Fruit fly (Drosophila melanogaster) whole organism, embryonic: Measurements from ENCODE around the gene Orct2.

Source experiments
- Abd-B ChIP-seq: fragments of 200-800 bp; sonication (Bioruptor generic); optimal IDR thresholded peaks from 2 replicates; lab custom pipeline; 2018; ENCODE audit warnings: missing biosample characterization, mild to moderate bottlenecking, missing genetic modification characterization, moderate library complexity
- Bteb2 ChIP-seq: fragments of 200-800 bp; sonication (Bioruptor generic); optimal IDR thresholded peaks from 2 replicates; lab custom pipeline; 2016; ENCODE audit warnings: missing biosample characterization, missing genetic modification characterization
- CG10147 ChIP-seq: fragments of 200-800 bp; sonication (Bioruptor generic); optimal IDR thresholded peaks from 2 replicates; lab custom pipeline; 2019; ENCODE audit warnings: missing biosample characterization, mild to moderate bottlenecking, missing genetic modification characterization, moderate library complexity
- CG10366 ChIP-seq: fragments of 200-800 bp; sonication (Bioruptor generic); IDR thresholded peaks from 2 replicates; pipeline ENCODE4 v1.3.6; 2022; ENCODE audit warnings: missing biosample characterization, missing genetic modification characterization
- CG11085 ChIP-seq: fragments of 200-800 bp; sonication (Bioruptor generic); IDR thresholded peaks from 2 replicates; pipeline ENCODE4 v1.3.6; 2022; ENCODE audit warnings: missing biosample characterization, missing genetic modification characterization
- CG11093 ChIP-seq: fragments of 200-800 bp; sonication (Bioruptor generic); IDR thresholded peaks from 3 replicates; pipeline ENCODE4 v1.3.6; 2022; ENCODE audit warnings: missing biosample characterization, missing genetic modification characterization
- CG11456 ChIP-seq: fragments of 200-800 bp; sonication (Bioruptor generic); IDR thresholded peaks from 3 replicates; pipeline ENCODE4 v1.3.6; 2022; ENCODE audit warnings: missing biosample characterization, missing genetic modification characterization
- CG11504 ChIP-seq: fragments of 200-800 bp; sonication (Bioruptor generic); optimal IDR thresholded peaks from 3 replicates; lab custom pipeline; 2019; ENCODE audit warnings: missing biosample characterization, mild to moderate bottlenecking, missing genetic modification characterization, moderate library complexity
- CG11695 ChIP-seq: fragments of 200-800 bp; sonication (Bioruptor generic); IDR thresholded peaks from 3 replicates; pipeline ENCODE4 v1.3.6; 2022; ENCODE audit warnings: missing biosample characterization, missing genetic modification characterization
- CG13287 ChIP-seq: fragments of 200-800 bp; sonication (Bioruptor generic); IDR thresholded peaks from 2 replicates; pipeline ENCODE4 v1.3.6; 2022; ENCODE audit warnings: missing biosample characterization, missing genetic modification characterization; ENCODE audit not compliant: partially characterized antibody
- CG17912 ChIP-seq: fragments of 200-800 bp; sonication (Bioruptor generic); optimal IDR thresholded peaks from 2 replicates; lab custom pipeline; 2018; ENCODE audit warnings: missing biosample characterization, mild to moderate bottlenecking, missing genetic modification characterization
- CG1832 ChIP-seq: fragments of 200-800 bp; sonication (Bioruptor generic); optimal IDR thresholded peaks from 2 replicates; lab custom pipeline; 2017; ENCODE audit warnings: missing biosample characterization, mild to moderate bottlenecking, missing genetic modification characterization, inconsistent platforms
- CG2678 ChIP-seq: fragments of 200-800 bp; sonication (Bioruptor generic); optimal IDR thresholded peaks from 3 replicates; lab custom pipeline; 2019; ENCODE audit warnings: missing biosample characterization, mild to moderate bottlenecking, missing genetic modification characterization, moderate library complexity
- CG2875 ChIP-seq: fragments of 200-800 bp; sonication (Bioruptor generic); optimal IDR thresholded peaks from 2 replicates; lab custom pipeline; 2017; ENCODE audit warnings: missing biosample characterization, mild to moderate bottlenecking, missing genetic modification characterization, missing genetic modification reagents
- CG31441 ChIP-seq: fragments of 200-800 bp; sonication (Bioruptor generic); IDR thresholded peaks from 2 replicates; pipeline ENCODE4 v1.3.6; 2022; ENCODE audit warnings: missing biosample characterization, missing genetic modification characterization
- CG34376 ChIP-seq: fragments of 200-800 bp; sonication (Bioruptor generic); optimal IDR thresholded peaks from 2 replicates; lab custom pipeline; 2018; ENCODE audit warnings: missing biosample characterization, mild to moderate bottlenecking, missing genetic modification characterization
- CG3847 ChIP-seq: fragments of 200-800 bp; sonication (Bioruptor generic); IDR thresholded peaks from 2 replicates; pipeline ENCODE4 v1.3.6; 2022; ENCODE audit warnings: missing biosample characterization, missing genetic modification characterization
- CG3995 ChIP-seq: fragments of 200-800 bp; sonication (Bioruptor generic); optimal IDR thresholded peaks from 3 replicates; lab custom pipeline; 2016; ENCODE audit warnings: missing biosample characterization, missing genetic modification characterization
- CG4820 ChIP-seq: fragments of 200-800 bp; sonication (Bioruptor generic); optimal IDR thresholded peaks from 3 replicates; lab custom pipeline; 2016; ENCODE audit warnings: missing biosample characterization, missing genetic modification characterization
- CG5953 ChIP-seq: fragments of 200-800 bp; sonication (Bioruptor generic); IDR thresholded peaks from 2 replicates; pipeline ENCODE4 v1.3.6; 2022; ENCODE audit warnings: missing biosample characterization, missing genetic modification characterization
- CG8765 ChIP-seq: fragments of 200-800 bp; sonication (Bioruptor generic); IDR thresholded peaks from 2 replicates; pipeline ENCODE4 v1.3.6; 2022; ENCODE audit warnings: missing biosample characterization, missing genetic modification characterization
- D19A ChIP-seq: fragments of 200-800 bp; optimal IDR thresholded peaks from 3 replicates; lab custom pipeline; 2019; ENCODE audit warnings: missing biosample characterization, mild to moderate bottlenecking, missing genetic modification characterization, moderate library complexity
- Dref ChIP-seq: fragments of 200-800 bp; sonication (Bioruptor generic); IDR thresholded peaks from 2 replicates; pipeline ENCODE4 v1.3.6; 2022; ENCODE audit warnings: missing biosample characterization, missing genetic modification characterization
- Drgx ChIP-seq: fragments of 200-800 bp; sonication (Bioruptor generic); IDR thresholded peaks from 2 replicates; pipeline ENCODE4 v1.3.6; 2022; ENCODE audit warnings: missing biosample characterization, missing genetic modification characterization
- E2f1 ChIP-seq: fragments of 200-800 bp; sonication (Bioruptor generic); IDR thresholded peaks from 2 replicates; pipeline ENCODE4 v1.3.6; 2022; ENCODE audit warnings: missing biosample characterization, missing genetic modification characterization
- HLH3B ChIP-seq: fragments of 200-800 bp; sonication (Bioruptor generic); IDR thresholded peaks from 2 replicates; pipeline ENCODE4 v1.3.6; 2022; ENCODE audit warnings: missing biosample characterization, missing genetic modification characterization
- HmgZ ChIP-seq: fragments of 200-800 bp; sonication (Bioruptor generic); optimal IDR thresholded peaks from 2 replicates; lab custom pipeline; 2018; ENCODE audit warnings: missing biosample characterization, mild to moderate bottlenecking, missing genetic modification characterization
- Jarid2 ChIP-seq: fragments of 200-800 bp; sonication (Bioruptor generic); optimal IDR thresholded peaks from 3 replicates; lab custom pipeline; 2017; ENCODE audit warnings: mild to moderate bottlenecking, missing biosample characterization, missing genetic modification reagents, missing genetic modification characterization
- MTF-1 ChIP-seq: fragments of 200-800 bp; sonication (Bioruptor generic); optimal IDR thresholded peaks from 2 replicates; lab custom pipeline; 2018; ENCODE audit warnings: missing biosample characterization, mild to moderate bottlenecking, missing genetic modification characterization, borderline replicate concordance
- Meics ChIP-seq: fragments of 200-800 bp; sonication (Bioruptor generic); optimal IDR thresholded peaks from 2 replicates; lab custom pipeline; 2017; ENCODE audit warnings: missing biosample characterization, mild to moderate bottlenecking, missing genetic modification characterization
- NFAT ChIP-seq: fragments of 200-800 bp; sonication (Bioruptor generic); IDR thresholded peaks from 2 replicates; pipeline ENCODE4 v1.3.6; 2022; ENCODE audit warnings: missing biosample characterization, missing genetic modification characterization
- Rfx ChIP-seq: fragments of 200-800 bp; sonication (Bioruptor generic); IDR thresholded peaks from 2 replicates; pipeline ENCODE4 v1.3.6; 2022; ENCODE audit warnings: missing biosample characterization, missing genetic modification characterization
- TFAM ChIP-seq: fragments of 200-800 bp; sonication (Bioruptor generic); optimal IDR thresholded peaks from 2 replicates; lab custom pipeline; 2017; ENCODE audit warnings: missing biosample characterization, missing genetic modification characterization, inconsistent platforms
- aop ChIP-seq: fragments of 200-800 bp; sonication (Bioruptor generic); IDR thresholded peaks from 2 replicates; pipeline ENCODE4 v1.3.6; 2022; ENCODE audit warnings: missing biosample characterization, missing genetic modification characterization
- ase ChIP-seq: fragments of 200-800 bp; sonication (Bioruptor generic); IDR thresholded peaks from 3 replicates; pipeline ENCODE4 v1.3.6; 2022; ENCODE audit warnings: missing biosample characterization, missing genetic modification characterization
- ato ChIP-seq: fragments of 200-800 bp; sonication (Bioruptor generic); IDR thresholded peaks from 2 replicates; pipeline ENCODE4 v1.3.6; 2022; ENCODE audit warnings: missing biosample characterization, missing genetic modification characterization; ENCODE audit not compliant: partially characterized antibody
- dan ChIP-seq: fragments of 200-800 bp; sonication (Bioruptor generic); IDR thresholded peaks from 2 replicates; pipeline ENCODE4 v1.3.6; 2022; ENCODE audit warnings: missing biosample characterization, missing genetic modification characterization
- ewg ChIP-seq: fragments of 200-800 bp; sonication (Bioruptor generic); optimal IDR thresholded peaks from 3 replicates; lab custom pipeline; 2017; ENCODE audit warnings: mild to moderate bottlenecking, missing biosample characterization, missing genetic modification reagents, missing genetic modification characterization
- fd96Cb ChIP-seq: fragments of 200-800 bp; sonication (Bioruptor generic); optimal IDR thresholded peaks from 2 replicates; lab custom pipeline; 2018; ENCODE audit warnings: missing biosample characterization, mild to moderate bottlenecking, missing genetic modification characterization, moderate library complexity
- hth ChIP-seq: fragments of >200 bp; optimal IDR thresholded peaks from 2 replicates; lab custom pipeline; 2017; ENCODE audit warnings: inconsistent platforms
- kah ChIP-seq: fragments of 200-800 bp; sonication (Bioruptor generic); optimal IDR thresholded peaks from 2 replicates; lab custom pipeline; 2018; ENCODE audit warnings: missing biosample characterization, mild to moderate bottlenecking, missing genetic modification characterization
- lab ChIP-seq: fragments of 200-800 bp; sonication (Bioruptor generic); optimal IDR thresholded peaks from 3 replicates; lab custom pipeline; 2017; ENCODE audit warnings: missing biosample characterization, missing genetic modification characterization, mild to moderate bottlenecking, moderate library complexity, missing genetic modification reagents
- lbe ChIP-seq: fragments of 200-800 bp; sonication (Bioruptor generic); optimal IDR thresholded peaks from 2 replicates; lab custom pipeline; 2016; ENCODE audit warnings: missing biosample characterization, mild to moderate bottlenecking, missing genetic modification characterization
- rib ChIP-seq: fragments of 200-800 bp; sonication (Bioruptor generic); IDR thresholded peaks from 2 replicates; pipeline ENCODE4 v1.3.6; 2022; ENCODE audit warnings: missing biosample characterization, missing genetic modification characterization
- run ChIP-seq: fragments of 200-800 bp; sonication (Bioruptor generic); optimal IDR thresholded peaks from 3 replicates; lab custom pipeline; 2018; ENCODE audit warnings: missing biosample characterization, mild to moderate bottlenecking, missing genetic modification characterization
- sob ChIP-seq: fragments of 200-800 bp; sonication (Bioruptor generic); IDR thresholded peaks from 2 replicates; pipeline ENCODE4 v1.3.6; 2022; ENCODE audit warnings: missing biosample characterization, missing genetic modification characterization
- sug ChIP-seq: fragments of 200-800 bp; optimal IDR thresholded peaks from 2 replicates; lab custom pipeline; 2019; ENCODE audit warnings: missing biosample characterization, mild to moderate bottlenecking, missing genetic modification characterization, moderate library complexity
- tx ChIP-seq: fragments of 200-800 bp; sonication (Bioruptor generic); optimal IDR thresholded peaks from 2 replicates; lab custom pipeline; 2016; ENCODE audit warnings: missing biosample characterization, missing genetic modification characterization
- vvl ChIP-seq: fragments of 200-800 bp; sonication (Bioruptor generic); IDR thresholded peaks from 2 replicates; pipeline ENCODE4 v1.3.6; 2022; ENCODE audit warnings: missing biosample characterization, missing genetic modification characterization
- zen2 ChIP-seq: fragments of 200-800 bp; sonication (Bioruptor generic); IDR thresholded peaks from 3 replicates; pipeline ENCODE4 v1.3.6; 2022; ENCODE audit warnings: missing biosample characterization, missing genetic modification characterization; ENCODE audit not compliant: partially characterized antibody
- zf30C ChIP-seq: fragments of 200-800 bp; sonication (Bioruptor generic); optimal IDR thresholded peaks from 3 replicates; lab custom pipeline; 2018; ENCODE audit warnings: missing biosample characterization, mild to moderate bottlenecking, missing genetic modification characterization

Orct2 gene

dm6 chr3R:24283582-24284085 is 10.8 kb downstream of the Orct2 start, which contains the start of gene CG6356 (continued):
- TF ChIP-seq lbe, result no peak
- no peak for TF ChIP-seq CG13287
- TF ChIP-seq Dref, result 0 out of 2 replicates have a peak, but pooled peaks have one; percentile 6
- TF ChIP-seq CG1832 (GFP tag; lab: Kevin White, UChicago), result peak; percentile 16
- TF ChIP-seq MTF-1, result no peak
- no peak for TF ChIP-seq CG10366 (GFP tag; lab: Robert Waterston, UW)
- peak; percentile 44 for TF ChIP-seq CG11504 (tag; lab: Kevin White, UChicago)
- no peak for TF ChIP-seq CG5953 (GFP tag; lab: Robert Waterston, UW)
- no peak for TF ChIP-seq Bteb2 (GFP tag; lab: Kevin White, UChicago)
- TF ChIP-seq hth (lab: Kevin White, UChicago), result no peak
- TF ChIP-seq rib (GFP tag; lab: Robert Waterston, UW), result peak; percentile 57; the same call in 1 of the 2 replicates
- peak; percentile 69; the same call in 1 of the 3 replicates for TF ChIP-seq CG11456
- peak; percentile 37 for TF ChIP-seq Rfx (GFP tag; lab: Robert Waterston, UW)
- TF ChIP-seq sug (tag; lab: Kevin White, UChicago), result peak; percentile 58
- no peak for TF ChIP-seq CG3995 (GFP tag; lab: Kevin White, UChicago)
- no peak for TF ChIP-seq HmgZ (tag; lab: Kevin White, UChicago)
- TF ChIP-seq zen2, result no peak
- no peak for TF ChIP-seq TFAM (GFP tag; lab: Kevin White, UChicago)
- no peak for TF ChIP-seq zf30C (GFP tag; lab: Kevin White, UChicago)
- TF ChIP-seq CG8765, result no peak
- peak; percentile 58 for TF ChIP-seq vvl (GFP tag; lab: Robert Waterston, UW)
- TF ChIP-seq fd96Cb (tag; lab: Kevin White, UChicago), result no peak
- TF ChIP-seq CG31441 (GFP tag; lab: Robert Waterston, UW), result no peak
- TF ChIP-seq kah, result peak; percentile 81
- no peak for TF ChIP-seq dan
- no peak for TF ChIP-seq D19A (tag; lab: Kevin White, UChicago)
- TF ChIP-seq aop (GFP tag; lab: Robert Waterston, UW), result no peak
- TF ChIP-seq tx (GFP tag; lab: Kevin White, UChicago), result no peak
- TF ChIP-seq NFAT (GFP tag; lab: Robert Waterston, UW), result 0 out of 2 replicates have a peak, but pooled peaks have one; percentile 33
- TF ChIP-seq HLH3B (GFP tag; lab: Robert Waterston, UW), result no peak
- TF ChIP-seq CG17912 (GFP tag; lab: Kevin White, UChicago), result no peak
- no peak for TF ChIP-seq CG3847
- TF ChIP-seq run (tag; lab: Kevin White, UChicago), result no peak
- peak; percentile 54 for TF ChIP-seq Drgx
- peak; percentile 57 for TF ChIP-seq Jarid2 (GFP tag; lab: Kevin White, UChicago)
- no peak for TF ChIP-seq CG2678 (tag; lab: Kevin White, UChicago)
- no peak for TF ChIP-seq CG11695 (GFP tag; lab: Robert Waterston, UW)
- TF ChIP-seq ewg (GFP tag; lab: Kevin White, UChicago), result no peak
- no peak for TF ChIP-seq CG4820 (GFP tag; lab: Kevin White, UChicago)
- TF ChIP-seq ato (GFP tag; lab: Robert Waterston, UW), result no peak
- no peak for TF ChIP-seq Abd-B (GFP tag; lab: Kevin White, UChicago)
- TF ChIP-seq lab, result peak; percentile 14
- no peak for TF ChIP-seq Meics (GFP tag; lab: Kevin White, UChicago)
- no peak for TF ChIP-seq CG11093 (GFP tag; lab: Robert Waterston, UW)
- TF ChIP-seq E2f1 (GFP tag; lab: Robert Waterston, UW), result no peak
- TF ChIP-seq CG34376, result peak; percentile 12
- TF ChIP-seq sob (GFP tag; lab: Robert Waterston, UW), result peak; percentile 31; the same call in 1 of the 2 replicates
- peak; percentile 26 for TF ChIP-seq CG2875 (GFP tag; lab: Kevin White, UChicago)
- no peak for TF ChIP-seq CG10147 (GFP tag; lab: Kevin White, UChicago)
- no peak for TF ChIP-seq ase (GFP tag; lab: Robert Waterston, UW)
- no peak for TF ChIP-seq CG11085 (GFP tag; lab: Robert Waterston, UW)
